Worm (Caenorhabditis elegans): ENCODE measurements around the gene F14D2.14.

F14D2.14 gene

ce11 chrII:3309963-3310362 lies 37.8 kb downstream of the F14D2.14 start:
- peak; percentile 19; the same call in 1 of the 2 replicates for TF ChIP-seq dmd-6 (GFP tag; IDR thresholded peaks at IDR 0.05)

- TF ChIP-seq daf-16 (GFP tag; optimal IDR thresholded peaks at IDR 0.05): no peak
- peak; percentile 81 for TF ChIP-seq daf-16 (tag; optimal IDR thresholded peaks at IDR 0.05)
- no peak for TF ChIP-seq vab-7 (GFP tag; IDR thresholded peaks at IDR 0.05)
- TF ChIP-seq mes-2 (tag; optimal IDR thresholded peaks at IDR 0.05; ENCODE audit: poor library complexity, severe bottlenecking): peak; percentile 55
- peak; percentile 22 for TF ChIP-seq hlh-30 (tag; optimal IDR thresholded peaks at IDR 0.05; ENCODE audit: insufficient read depth)
- TF ChIP-seq dve-1 (tag; optimal IDR thresholded peaks at IDR 0.05; ENCODE audit: insufficient read depth): peak; percentile 62
- TF ChIP-seq nhr-28 (tag; optimal IDR thresholded peaks at IDR 0.05): peak; percentile 56
- peak; percentile 93 for TF ChIP-seq duxl-1 (tag; optimal IDR thresholded peaks at IDR 0.05; ENCODE audit: poor library complexity)
- no peak for TF ChIP-seq dpl-1 (GFP tag; optimal IDR thresholded peaks at IDR 0.05)
- TF ChIP-seq dmd-6 (GFP tag; IDR thresholded peaks at IDR 0.05): peak; percentile 30; the same call in 1 of the 2 replicates
- no peak for TF ChIP-seq mxl-2 (GFP tag; conservative IDR thresholded peaks at IDR 0.05)
These were observed 44.2 kb downstream of the F14D2.14 start for ce11 chrII:3303582-3303981.

ce11 chrII:3299457-3299856 lies 48.3 kb downstream of the F14D2.14 start, which contains the start of gene btb-22:
btb-22 (plus strand) TSS chrII:3299757.
- no peak for TF ChIP-seq hlh-30 (tag; optimal IDR thresholded peaks at IDR 0.05; ENCODE audit: insufficient read depth)

ce11 chrII:3297914-3298313 lies 49.9 kb downstream of the F14D2.14 start, which contains the start of gene btb-18:
btb-18 (plus strand) TSS chrII:3298214.
- TF ChIP-seq daf-16 (GFP tag; optimal IDR thresholded peaks at IDR 0.05) (no peak), daf-16 (tag; optimal IDR thresholded peaks at IDR 0.05) (peak; percentile 50), D1046.2 (GFP tag; IDR thresholded peaks at IDR 0.05) (no peak), dve-1 (tag; optimal IDR thresholded peaks at IDR 0.05; ENCODE audit: insufficient read depth) (peak; percentile 39)

All from whole organism, L4 larva.